Fruit fly (Drosophila melanogaster) whole organism, embryonic: ENCODE data around the gene CG6733.

ENCODE experiments used
- Abd-B ChIP-seq: fragments of 200-800 bp; sonication (Bioruptor generic); optimal IDR thresholded peaks from 2 replicates; lab custom pipeline; 2018; ENCODE audit warnings: missing biosample characterization, mild to moderate bottlenecking, missing genetic modification characterization, moderate library complexity
- CG10147 ChIP-seq: fragments of 200-800 bp; sonication (Bioruptor generic); optimal IDR thresholded peaks from 2 replicates; lab custom pipeline; 2019; ENCODE audit warnings: missing biosample characterization, mild to moderate bottlenecking, missing genetic modification characterization, moderate library complexity
- CG11504 ChIP-seq: fragments of 200-800 bp; sonication (Bioruptor generic); optimal IDR thresholded peaks from 3 replicates; lab custom pipeline; 2019; ENCODE audit warnings: missing biosample characterization, mild to moderate bottlenecking, missing genetic modification characterization, moderate library complexity
- CG13296 ChIP-seq: fragments of 200-800 bp; sonication (Bioruptor generic); optimal IDR thresholded peaks from 3 replicates; lab custom pipeline; 2018; ENCODE audit warnings: missing biosample characterization, mild to moderate bottlenecking, missing genetic modification characterization
- CG13624 ChIP-seq: fragments of 200-800 bp; sonication (Bioruptor generic); optimal IDR thresholded peaks from 2 replicates; lab custom pipeline; 2016; ENCODE audit warnings: missing biosample characterization, missing genetic modification characterization
- CG15269 ChIP-seq: fragments of 200-800 bp; sonication (Bioruptor generic); optimal IDR thresholded peaks from 2 replicates; lab custom pipeline; 2018; ENCODE audit warnings: missing biosample characterization, mild to moderate bottlenecking, missing genetic modification characterization, moderate library complexity
- CG18599 ChIP-seq: fragments of 200-800 bp; sonication (Bioruptor generic); optimal IDR thresholded peaks from 3 replicates; lab custom pipeline; 2017; ENCODE audit warnings: missing biosample characterization, missing genetic modification characterization, mild to moderate bottlenecking, moderate library complexity, missing genetic modification reagents
- CG18619 ChIP-seq: fragments of 200-800 bp; sonication (Bioruptor generic); optimal IDR thresholded peaks from 3 replicates; lab custom pipeline; 2017; ENCODE audit warnings: missing biosample characterization, mild to moderate bottlenecking, missing genetic modification characterization
- CG2120 ChIP-seq: fragments of 200-800 bp; sonication (Bioruptor generic); optimal IDR thresholded peaks from 3 replicates; lab custom pipeline; 2016; ENCODE audit warnings: missing biosample characterization, missing genetic modification characterization
- CG2678 ChIP-seq: fragments of 200-800 bp; sonication (Bioruptor generic); optimal IDR thresholded peaks from 3 replicates; lab custom pipeline; 2019; ENCODE audit warnings: missing biosample characterization, mild to moderate bottlenecking, missing genetic modification characterization, moderate library complexity
- CG30403 ChIP-seq: fragments of 200-800 bp; sonication (Bioruptor generic); optimal IDR thresholded peaks from 3 replicates; lab custom pipeline; 2016; ENCODE audit warnings: missing biosample characterization, missing genetic modification characterization
- CG3163 ChIP-seq: fragments of 200-800 bp; sonication (Bioruptor generic); optimal IDR thresholded peaks from 3 replicates; lab custom pipeline; 2016; ENCODE audit warnings: missing biosample characterization, missing genetic modification characterization
- CG3281 ChIP-seq: fragments of 200-800 bp; sonication (Bioruptor generic); optimal IDR thresholded peaks from 3 replicates; lab custom pipeline; 2017; ENCODE audit warnings: missing biosample characterization, mild to moderate bottlenecking, missing genetic modification characterization
- CG7271 ChIP-seq: fragments of 200-800 bp; sonication (Bioruptor generic); optimal IDR thresholded peaks from 2 replicates; lab custom pipeline; 2018; ENCODE audit warnings: missing biosample characterization, mild to moderate bottlenecking, missing genetic modification characterization, moderate library complexity
- CG7556 ChIP-seq: fragments of 200-800 bp; sonication (Bioruptor generic); optimal IDR thresholded peaks from 2 replicates; lab custom pipeline; 2017; ENCODE audit warnings: missing biosample characterization, mild to moderate bottlenecking, missing genetic modification characterization
- CG7839 ChIP-seq: fragments of 200-800 bp; sonication (Bioruptor generic); optimal IDR thresholded peaks from 3 replicates; lab custom pipeline; 2018; ENCODE audit warnings: missing biosample characterization, mild to moderate bottlenecking, missing genetic modification characterization, moderate library complexity
- CG9215 ChIP-seq: fragments of 200-800 bp; sonication (Bioruptor generic); IDR thresholded peaks from 2 replicates; pipeline ENCODE4 v1.3.6; 2022; ENCODE audit warnings: missing biosample characterization, missing genetic modification characterization
- CG9727 ChIP-seq: fragments of 200-800 bp; sonication (Bioruptor generic); optimal IDR thresholded peaks from 3 replicates; lab custom pipeline; 2017; ENCODE audit warnings: missing biosample characterization, mild to moderate bottlenecking, missing genetic modification characterization
- CoRest ChIP-seq: fragments of 200-800 bp; sonication (Bioruptor generic); optimal IDR thresholded peaks from 3 replicates; lab custom pipeline; 2018; ENCODE audit warnings: missing biosample characterization, mild to moderate bottlenecking, missing genetic modification characterization, moderate library complexity
- Dip2 ChIP-seq: fragments of 200-800 bp; sonication (Bioruptor generic); IDR thresholded peaks from 2 replicates; pipeline ENCODE4 v1.3.6; 2022; ENCODE audit warnings: missing biosample characterization, missing genetic modification characterization
- Elba2 ChIP-seq: fragments of 200-800 bp; sonication (Bioruptor generic); optimal IDR thresholded peaks from 3 replicates; lab custom pipeline; 2016; ENCODE audit warnings: missing biosample characterization, missing genetic modification characterization
- Ets65A ChIP-seq: fragments of 200-800 bp; sonication (Bioruptor generic); peaks from one replicate; lab custom pipeline; 2016; ENCODE audit warnings: missing biosample characterization, missing genetic modification characterization
- Fer1 ChIP-seq: fragments of 200-800 bp; sonication (Bioruptor generic); optimal IDR thresholded peaks from 2 replicates; lab custom pipeline; 2017; ENCODE audit warnings: missing biosample characterization, mild to moderate bottlenecking, missing genetic modification characterization
- Fer3 ChIP-seq: fragments of 200-800 bp; sonication (Bioruptor generic); optimal IDR thresholded peaks from 2 replicates; lab custom pipeline; 2018; ENCODE audit warnings: missing biosample characterization, mild to moderate bottlenecking, missing genetic modification characterization, moderate library complexity
- GATAe ChIP-seq: fragments of 200-800 bp; sonication (Bioruptor generic); conservative IDR thresholded peaks from 2 replicates; pipeline ENCODE4 v1.3.6; 2022; ENCODE audit warnings: missing biosample characterization, missing genetic modification characterization
- Hr51 ChIP-seq, 2 experiments: fragments of 200-800 bp; sonication (Bioruptor generic); optimal IDR thresholded peaks; 2 replicates in 1 of 2; 3 replicates in 1 of 2; lab custom pipeline; 2016 to 2018; ENCODE audit warnings: missing biosample characterization in 2 of 2, missing genetic modification characterization in 2 of 2, mild to moderate bottlenecking in 1 of 2, moderate library complexity in 1 of 2
- Hr78 ChIP-seq, 2 experiments: fragments of 200-800 bp in 1 of 2; fragments of >200 bp in 1 of 2; sonication (Bioruptor generic) in 1 of 2; optimal IDR thresholded peaks; 2 replicates each; lab custom pipeline; 2017 to 2019; ENCODE audit warnings: missing biosample characterization in 2 of 2, missing genetic modification characterization in 2 of 2, mild to moderate bottlenecking in 1 of 2, moderate library complexity in 1 of 2
- Lhr ChIP-seq: fragments of 200-800 bp; sonication (Bioruptor generic); optimal IDR thresholded peaks from 3 replicates; lab custom pipeline; 2017; ENCODE audit warnings: mild to moderate bottlenecking, missing biosample characterization, missing genetic modification reagents, missing genetic modification characterization
- Meics ChIP-seq: fragments of 200-800 bp; sonication (Bioruptor generic); optimal IDR thresholded peaks from 2 replicates; lab custom pipeline; 2017; ENCODE audit warnings: missing biosample characterization, mild to moderate bottlenecking, missing genetic modification characterization
- Myb ChIP-seq: fragments of 200-800 bp; sonication (Bioruptor generic); optimal IDR thresholded peaks from 2 replicates; lab custom pipeline; 2016; ENCODE audit warnings: missing biosample characterization, missing genetic modification characterization
- Nf-YC ChIP-seq: fragments of 200-800 bp; optimal IDR thresholded peaks from 3 replicates; lab custom pipeline; 2019; ENCODE audit warnings: missing biosample characterization, mild to moderate bottlenecking, missing genetic modification characterization, moderate library complexity
- bcd ChIP-seq: fragments of 200-800 bp; sonication (Bioruptor generic); optimal IDR thresholded peaks from 2 replicates; lab custom pipeline; 2017; ENCODE audit warnings: missing biosample characterization, mild to moderate bottlenecking, missing genetic modification characterization
- dmrt99B ChIP-seq: fragments of 200-800 bp; sonication (Bioruptor generic); optimal IDR thresholded peaks from 2 replicates; lab custom pipeline; 2018; ENCODE audit warnings: missing biosample characterization, mild to moderate bottlenecking, missing genetic modification characterization, moderate library complexity
- dpn ChIP-seq, 2 experiments: fragments of 200-800 bp; sonication (Bioruptor generic); optimal IDR thresholded peaks; 3 replicates each; lab custom pipeline; 2016; ENCODE audit warnings: missing biosample characterization in 2 of 2, missing genetic modification characterization in 2 of 2
- dysf ChIP-seq: fragments of 200-800 bp; sonication (Bioruptor generic); IDR thresholded peaks from 3 replicates; pipeline ENCODE4 v1.3.6; 2022; ENCODE audit warnings: missing biosample characterization, missing genetic modification characterization
- eyg ChIP-seq: fragments of 200-800 bp; sonication (Bioruptor generic); optimal IDR thresholded peaks from 3 replicates; lab custom pipeline; 2016; ENCODE audit warnings: missing biosample characterization, missing genetic modification characterization
- gce ChIP-seq: fragments of 200-800 bp; sonication (Bioruptor generic); IDR thresholded peaks from 3 replicates; pipeline ENCODE4 v1.3.6; 2022; ENCODE audit warnings: missing biosample characterization, missing genetic modification characterization
- gem ChIP-seq: fragments of 200-800 bp; sonication (Bioruptor generic); optimal IDR thresholded peaks from 2 replicates; lab custom pipeline; 2019; ENCODE audit warnings: missing biosample characterization, mild to moderate bottlenecking, missing genetic modification characterization, moderate library complexity
- gro ChIP-seq: fragments of 200-800 bp; sonication (Bioruptor generic); optimal IDR thresholded peaks from 2 replicates; lab custom pipeline; 2016; ENCODE audit warnings: missing biosample characterization, missing genetic modification characterization
- jigr1 ChIP-seq: fragments of 200-800 bp; sonication (Bioruptor generic); IDR thresholded peaks from 3 replicates; pipeline ENCODE4 v1.3.6; 2022; ENCODE audit warnings: missing biosample characterization, missing genetic modification characterization
- kni ChIP-seq: fragments of 200-800 bp; sonication (Bioruptor generic); optimal IDR thresholded peaks from 3 replicates; lab custom pipeline; 2017; ENCODE audit warnings: mild to moderate bottlenecking, missing biosample characterization, missing genetic modification reagents, missing genetic modification characterization
- lab ChIP-seq: fragments of 200-800 bp; sonication (Bioruptor generic); optimal IDR thresholded peaks from 3 replicates; lab custom pipeline; 2017; ENCODE audit warnings: missing biosample characterization, missing genetic modification characterization, mild to moderate bottlenecking, moderate library complexity, missing genetic modification reagents
- mam ChIP-seq: fragments of 200-800 bp; sonication (Bioruptor generic); optimal IDR thresholded peaks from 3 replicates; lab custom pipeline; 2016; ENCODE audit warnings: missing biosample characterization, missing genetic modification characterization
- mirr ChIP-seq: fragments of 200-800 bp; sonication (Bioruptor generic); optimal IDR thresholded peaks from 3 replicates; lab custom pipeline; 2018; ENCODE audit warnings: missing biosample characterization, mild to moderate bottlenecking, missing genetic modification characterization
- nmo ChIP-seq: fragments of 200-800 bp; sonication (Bioruptor generic); optimal IDR thresholded peaks from 2 replicates; lab custom pipeline; 2018; ENCODE audit warnings: missing biosample characterization, mild to moderate bottlenecking, missing genetic modification characterization, moderate library complexity
- pfk ChIP-seq: fragments of 200-800 bp; sonication (Bioruptor generic); optimal IDR thresholded peaks from 2 replicates; lab custom pipeline; 2018; ENCODE audit warnings: missing biosample characterization, mild to moderate bottlenecking, missing genetic modification characterization, moderate library complexity
- pita ChIP-seq: fragments of 200-800 bp; sonication (Bioruptor generic); optimal IDR thresholded peaks from 2 replicates; lab custom pipeline; 2017; ENCODE audit warnings: missing biosample characterization, mild to moderate bottlenecking, missing genetic modification characterization
- scrt ChIP-seq: fragments of 200-800 bp; sonication (Bioruptor generic); optimal IDR thresholded peaks from 2 replicates; lab custom pipeline; 2018; ENCODE audit warnings: missing biosample characterization, mild to moderate bottlenecking, missing genetic modification characterization, moderate library complexity
- slbo ChIP-seq: fragments of 200-800 bp; sonication (Bioruptor generic); IDR thresholded peaks from 2 replicates; pipeline ENCODE4 v1.3.6; 2022; ENCODE audit warnings: missing biosample characterization, missing genetic modification characterization
- zfh2 ChIP-seq: fragments of 200-800 bp; sonication (Bioruptor generic); optimal IDR thresholded peaks from 2 replicates; lab custom pipeline; 2016; ENCODE audit warnings: missing biosample characterization, missing genetic modification characterization

The CG6733 gene

DNA sequence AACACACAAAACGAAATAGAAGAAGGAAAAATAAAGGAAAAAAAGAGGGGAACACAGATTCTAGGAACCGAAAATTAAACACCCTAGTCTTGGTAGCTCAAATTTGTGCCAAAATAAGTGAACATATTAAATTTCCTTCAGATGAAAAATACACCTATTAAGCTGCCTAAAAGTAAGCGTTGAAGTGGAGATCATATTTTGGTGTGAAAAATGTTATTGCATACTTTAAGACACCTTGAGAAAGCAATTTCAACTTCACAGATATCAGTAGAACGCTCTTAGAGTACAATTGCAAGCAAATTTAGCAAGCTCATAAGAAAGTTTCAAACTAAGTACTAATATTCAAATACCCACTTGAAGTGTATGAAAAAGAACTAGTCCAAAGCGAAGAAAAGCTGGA is 13.2 kb downstream of the CG6733 start:
- TF ChIP-seq dmrt99B: peak; percentile 29
- peak; percentile 8 for TF ChIP-seq CG30403 (GFP tag; lab: Kevin White, UChicago)
- TF ChIP-seq CG13296: peak; percentile 1
- TF ChIP-seq eyg (GFP tag; lab: Kevin White, UChicago): no peak
- peak; percentile 4 for TF ChIP-seq CG9727 (GFP tag; lab: Kevin White, UChicago)
- peak; percentile 10 for TF ChIP-seq Abd-B (GFP tag; lab: Kevin White, UChicago)
- TF ChIP-seq Hr78 (GFP tag; optimal IDR thresholded peaks at IDR 0.05; lab: Kevin White, UChicago): no peak
- TF ChIP-seq GATAe: no peak
- no peak for TF ChIP-seq Myb
- TF ChIP-seq kni (GFP tag; lab: Kevin White, UChicago): no peak
- no peak for TF ChIP-seq gce (GFP tag; lab: Robert Waterston, UW)
- TF ChIP-seq lab (GFP tag; lab: Kevin White, UChicago): peak; percentile 36
- TF ChIP-seq Elba2 (GFP tag; lab: Kevin White, UChicago): no peak
- TF ChIP-seq bcd (GFP tag; lab: Kevin White, UChicago): peak; percentile 30
- TF ChIP-seq jigr1 (GFP tag; lab: Robert Waterston, UW): no peak
- TF ChIP-seq CG7556: peak; percentile 29
- peak; percentile 12 for TF ChIP-seq Nf-YC (tag; lab: Kevin White, UChicago)
- TF ChIP-seq scrt: peak; percentile 6
- TF ChIP-seq Lhr: no peak
- peak; percentile 37 for TF ChIP-seq gem (tag; lab: Kevin White, UChicago)
- no peak for TF ChIP-seq Dip2 (GFP tag; lab: Robert Waterston, UW)
- peak; percentile 33 for TF ChIP-seq CG15269 (tag; lab: Kevin White, UChicago)
- TF ChIP-seq zfh2 (GFP tag; lab: Kevin White, UChicago): peak; percentile 2
- peak; percentile 22 for TF ChIP-seq CoRest (tag; lab: Kevin White, UChicago)
- peak; percentile 44 for TF ChIP-seq CG11504
- peak; percentile 68 for TF ChIP-seq CG18599
- peak; percentile 19 for TF ChIP-seq nmo (GFP tag; lab: Kevin White, UChicago)
- peak; percentile 34 for TF ChIP-seq mam (GFP tag; lab: Kevin White, UChicago)
- TF ChIP-seq CG2678 (tag; lab: Kevin White, UChicago): peak; percentile 56
- peak; percentile 31 for TF ChIP-seq Meics (GFP tag; lab: Kevin White, UChicago)
- TF ChIP-seq CG18619 (GFP tag; lab: Kevin White, UChicago): peak; percentile 37
- TF ChIP-seq mirr (GFP tag; lab: Kevin White, UChicago): no peak
- peak; percentile 48 for TF ChIP-seq CG2120 (GFP tag; lab: Kevin White, UChicago)
- peak; percentile 35 for TF ChIP-seq CG3281 (GFP tag; lab: Kevin White, UChicago)
- peak; percentile 54 for TF ChIP-seq Ets65A (GFP tag; lab: Kevin White, UChicago)
- peak; percentile 39 for TF ChIP-seq gro (GFP tag; lab: Kevin White, UChicago)
- TF ChIP-seq dysf (GFP tag; lab: Robert Waterston, UW): peak; percentile 24; the same call in 1 of the 3 replicates
- no peak for TF ChIP-seq pfk (GFP tag; lab: Kevin White, UChicago)
- peak; percentile 30; the same call in 1 of the 2 replicates for TF ChIP-seq slbo
- TF ChIP-seq CG13624 (GFP tag; lab: Kevin White, UChicago): peak; percentile 59
- peak in 1 of 2 experiments; percentile 18 for TF ChIP-seq Hr51 (GFP tag; optimal IDR thresholded peaks at IDR 0.05; lab: Kevin White, UChicago)
- 0 out of 2 replicates have a peak, but pooled peaks have one; percentile 5 for TF ChIP-seq CG9215 (GFP tag; lab: Robert Waterston, UW)
- TF ChIP-seq dpn (GFP tag; optimal IDR thresholded peaks at IDR 0.05; lab: Kevin White, UChicago): no peak
- peak; percentile 40 for TF ChIP-seq Fer1
- no peak for TF ChIP-seq CG7271 (tag; lab: Kevin White, UChicago)
- peak; percentile 46 for TF ChIP-seq CG7839
- TF ChIP-seq CG10147 (GFP tag; lab: Kevin White, UChicago): peak; percentile 66
- TF ChIP-seq pita (GFP tag; lab: Kevin White, UChicago): no peak
- peak; percentile 41 for TF ChIP-seq Fer3 (tag; lab: Kevin White, UChicago)
- TF ChIP-seq CG3163 (GFP tag; lab: Kevin White, UChicago): no peak
